Worm (Caenorhabditis elegans) whole organism, dauer: ENCODE measurements around the gene T25E12.16.

Experiments
- unc-62 ChIP-seq: sonication (generic microtip); optimal IDR thresholded peaks from 2 replicates; lab custom pipeline; 2017; ENCODE audit warnings: missing biosample characterization, missing genetic modification reagents, missing genetic modification characterization

The T25E12.16 gene

ce11 chrV:16739100-16739499 is 5.5 kb upstream of the T25E12.16 start, which contains the start of the genes clec-29 and clec-39:
Gene clec-29 (minus strand): TSS chrV:16739200.
Gene clec-39 (plus strand): TSS chrV:16739268.
- no peak for TF ChIP-seq unc-62

DNA sequence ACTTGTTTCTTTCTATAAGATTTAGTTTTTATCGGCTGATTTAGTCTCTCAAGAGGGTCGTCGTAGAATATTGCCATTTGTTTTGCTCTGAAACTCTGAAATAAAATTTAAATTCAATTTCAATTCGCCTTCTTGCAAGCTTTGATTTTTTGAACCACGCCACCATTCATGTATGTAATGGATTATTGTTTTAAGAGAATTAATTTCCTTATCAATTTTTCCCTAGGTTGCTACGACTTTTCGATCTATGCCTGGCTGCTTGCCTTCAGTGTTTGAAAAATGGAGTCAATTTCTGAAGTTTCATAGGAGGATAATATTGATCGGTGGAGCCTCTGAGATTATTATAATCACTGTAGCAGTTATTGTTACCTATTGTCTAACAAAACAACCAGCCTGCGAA is 1.9 kb upstream of the T25E12.16 start, which contains the start of the genes clec-38 and clec-34:
Gene clec-38, minus strand, starts transcription at position 101 of the 400 bp plus-strand sequence.
Gene clec-34, plus strand, starts transcription at position 248 of the 400 bp plus-strand sequence.
- TF ChIP-seq unc-62: no peak

DNA sequence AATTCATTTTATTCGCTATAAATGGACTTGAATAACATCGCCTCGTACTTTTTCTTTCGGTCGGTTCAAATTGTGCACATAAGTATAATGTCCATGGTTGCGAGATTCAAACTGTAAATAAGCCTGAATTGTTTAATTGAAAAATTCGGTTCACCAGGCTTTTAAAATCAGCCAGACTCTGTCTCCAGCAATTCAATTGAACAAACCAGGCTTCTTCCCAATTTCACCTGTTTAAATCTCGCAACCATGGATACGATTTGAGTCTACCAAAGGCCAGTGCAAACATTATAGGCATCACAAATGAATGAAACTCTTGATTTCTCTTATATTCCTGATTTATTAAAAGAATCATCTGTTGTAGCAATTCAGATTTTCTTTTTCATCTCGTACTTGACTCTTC is 2.0 kb downstream of the T25E12.16 start, which contains the start of gene srz-100:
Gene srz-100, plus strand, starts transcription at position 301 of the 400 bp plus-strand sequence.
- TF ChIP-seq unc-62: no peak

ce11 chrV:16729961-16730360 is 3.6 kb downstream of the T25E12.16 start, which contains the start of gene srz-99:
Gene srz-99 (plus strand): TSS chrV:16730261.
- TF ChIP-seq unc-62: no peak

DNA sequence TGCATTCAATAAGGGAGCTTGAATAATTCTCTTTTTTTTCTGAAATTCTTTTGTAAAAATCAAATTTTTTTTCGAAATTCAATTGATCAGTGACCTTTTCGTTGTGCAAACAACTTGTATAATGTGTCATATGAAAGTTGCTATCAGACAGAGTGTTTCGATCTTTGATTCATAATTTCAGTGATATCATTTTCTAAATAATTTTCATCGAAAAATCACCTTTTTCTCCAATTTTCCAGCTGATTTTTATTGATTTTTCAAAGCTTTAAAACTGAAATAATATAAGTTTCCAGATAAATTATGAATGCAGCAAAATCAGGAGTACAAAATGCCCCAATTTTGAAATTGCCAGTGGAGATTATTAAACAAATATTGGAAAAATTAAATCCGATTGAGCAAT is 5.2 kb downstream of the T25E12.16 start, which contains the start of gene fbxa-127:
Gene fbxa-127, plus strand, starts transcription at position 301 of the 400 bp plus-strand sequence.
- no peak for TF ChIP-seq unc-62

DNA sequence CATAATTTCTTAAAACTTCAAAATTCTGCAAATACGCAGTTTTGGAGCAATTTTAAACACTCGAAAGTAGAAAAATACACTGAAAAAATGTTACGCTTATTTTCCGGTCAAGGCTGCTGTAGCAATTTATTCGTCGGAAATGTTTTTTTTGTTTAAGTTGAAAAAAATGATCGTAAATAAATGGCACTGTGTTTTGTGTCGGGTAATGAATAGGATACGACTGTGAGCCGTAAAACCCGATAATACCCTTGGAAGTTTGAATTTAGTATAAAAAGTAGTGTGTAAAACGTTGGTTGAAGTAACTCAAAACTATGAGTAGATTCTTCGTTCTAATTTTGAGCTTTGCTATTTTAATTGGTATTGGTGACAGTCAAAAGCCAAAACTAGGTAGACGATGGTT is 6.7 kb downstream of the T25E12.16 start, which contains the start of gene T25E12.14:
Gene T25E12.14, plus strand, starts transcription at position 301 of the 400 bp plus-strand sequence.
- TF ChIP-seq unc-62: no peak

DNA sequence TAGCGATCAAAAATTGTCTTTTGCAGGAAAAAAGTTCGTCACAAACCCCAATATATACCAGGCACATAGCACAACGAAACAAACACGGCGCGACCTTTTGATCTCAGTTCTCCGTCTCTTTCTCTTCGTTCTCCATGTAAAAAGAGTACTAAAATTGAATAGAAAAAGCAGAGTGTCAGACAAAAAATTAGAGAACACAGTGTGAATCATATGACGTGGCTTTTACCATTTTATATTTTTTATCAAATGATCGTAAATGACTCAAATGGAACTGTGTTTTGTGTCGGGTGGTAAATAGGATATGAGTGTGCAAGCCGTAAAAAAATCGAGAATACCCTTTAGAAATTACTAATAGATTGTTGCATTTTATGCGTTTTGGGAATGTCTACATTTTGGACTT is 7.6 kb downstream of the T25E12.16 start:
- TF ChIP-seq unc-62: no peak

- TF ChIP-seq unc-62: no peak
These were observed 9.0 kb downstream of the T25E12.16 start for ce11 chrV:16724574-16724973.

DNA sequence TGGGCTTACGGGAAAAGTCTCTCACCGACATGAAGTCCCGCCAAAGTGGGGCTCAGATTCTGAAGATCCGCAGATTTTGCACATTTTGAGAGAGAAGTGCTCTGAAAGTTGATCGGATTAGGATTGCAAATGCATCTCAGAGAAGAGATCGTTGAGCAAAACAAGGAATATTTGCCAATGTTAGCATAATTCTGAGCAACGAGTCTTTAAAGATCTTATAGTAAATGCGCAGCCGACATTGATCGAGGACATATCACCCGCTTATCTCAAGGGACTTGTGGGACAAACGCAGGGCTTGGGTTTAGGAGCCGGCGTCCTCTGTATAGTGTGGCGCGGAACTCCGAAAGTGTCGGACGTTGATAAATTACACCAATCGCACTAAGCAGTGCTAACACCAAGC is 9.8 kb downstream of the T25E12.16 start, which contains the start of gene nhr-112:
Gene nhr-112, minus strand, starts transcription at position 101 of the 400 bp plus-strand sequence.
- TF ChIP-seq unc-62: no peak

DNA sequence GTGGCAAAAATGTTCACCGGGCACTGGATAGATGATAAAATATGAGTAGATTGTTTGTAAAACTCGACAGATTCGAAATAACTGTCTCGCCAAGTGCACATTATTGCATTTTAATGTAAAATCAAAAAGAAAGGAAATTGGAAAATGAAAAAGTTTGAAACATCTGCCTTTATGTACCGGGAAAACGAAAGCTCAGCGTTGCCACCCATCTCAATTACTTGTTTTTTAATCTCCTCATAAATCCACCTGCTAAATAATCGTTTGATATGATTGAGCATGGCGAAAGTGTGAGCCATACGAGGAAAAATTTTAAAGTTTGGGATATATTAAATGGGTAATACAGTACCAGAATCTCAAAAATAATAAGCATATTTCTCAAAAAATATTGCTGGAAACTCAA is 17.0 kb downstream of the T25E12.16 start, which contains the start of gene srh-137:
Gene srh-137, minus strand, starts transcription at position 101 of the 400 bp plus-strand sequence.
- no peak for TF ChIP-seq unc-62

ce11 chrV:16713797-16714196 is 19.8 kb downstream of the T25E12.16 start:
- TF ChIP-seq unc-62: no peak

ce11 chrV:16706549-16706948 is 27.0 kb downstream of the T25E12.16 start, which contains the start of gene clec-9:
Gene clec-9 (minus strand): TSS chrV:16706649.
- no peak for TF ChIP-seq unc-62

DNA sequence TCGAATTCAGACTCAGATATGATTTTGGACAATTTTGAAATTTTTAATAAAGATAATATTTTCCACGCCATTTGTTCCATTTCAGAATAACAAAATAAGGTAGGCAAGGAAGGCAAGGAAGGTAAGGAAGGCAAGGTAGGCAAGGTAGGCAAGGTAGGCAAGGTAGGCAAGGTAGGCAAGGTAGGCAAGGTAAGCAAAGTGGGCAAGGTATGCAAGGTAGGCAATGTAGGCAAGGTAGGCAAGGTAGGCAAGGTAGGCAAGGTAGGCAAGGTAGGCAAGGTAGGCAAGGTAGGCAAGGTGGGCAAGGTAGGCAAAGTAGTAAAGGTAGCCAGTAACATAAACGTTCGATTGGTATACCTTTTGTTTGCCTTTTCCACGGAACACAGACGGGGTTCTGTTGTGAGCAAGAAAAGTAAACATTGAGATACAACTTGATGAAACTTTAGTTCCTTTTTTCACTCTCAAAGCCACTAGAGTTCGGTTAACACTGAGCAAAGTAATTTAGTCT is 33.8 kb downstream of the T25E12.16 start, which contains the start of gene Y70C5C.1:
Gene Y70C5C.1, plus strand, starts transcription at position 458 of the 508 bp plus-strand sequence.
- no peak for TF ChIP-seq unc-62

DNA sequence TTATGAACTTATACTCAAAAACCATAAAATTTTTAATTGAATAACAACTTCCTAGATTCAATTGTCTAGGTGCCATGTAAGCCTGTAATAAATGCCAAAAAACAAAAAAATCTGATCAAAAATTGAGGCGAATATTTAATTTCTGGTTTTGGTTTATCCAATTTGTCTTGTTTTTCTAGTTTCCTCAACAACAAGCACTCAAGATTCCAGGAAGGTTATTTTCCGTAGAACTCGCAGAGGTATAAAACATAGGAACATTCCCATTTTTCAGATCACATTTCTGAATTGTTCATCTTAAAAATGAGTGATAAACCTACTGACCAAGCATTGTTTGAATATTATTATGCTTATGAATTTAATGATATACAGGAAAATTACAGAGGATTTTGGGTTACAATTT is 36.4 kb downstream of the T25E12.16 start, which contains the start of gene srw-41:
Gene srw-41, plus strand, starts transcription at position 301 of the 400 bp plus-strand sequence.
- TF ChIP-seq unc-62: no peak

- no peak for TF ChIP-seq unc-62
These were observed 38.1 kb downstream of the T25E12.16 start for ce11 chrV:16695499-16695898.

ce11 chrV:16694538-16694937 is 39.0 kb downstream of the T25E12.16 start, which contains the start of gene srz-101:
Gene srz-101 (plus strand): TSS chrV:16694838.
- no peak for TF ChIP-seq unc-62

- no peak for TF ChIP-seq unc-62
These were observed 39.8 kb downstream of the T25E12.16 start, which contains the start of gene srw-42 for ce11 chrV:16693732-16694131. Gene srw-42 (minus strand): TSS chrV:16693832.

ce11 chrV:16692988-16693387 is 40.6 kb downstream of the T25E12.16 start:
- no peak for TF ChIP-seq unc-62
